Fruit fly (Drosophila melanogaster): ENCODE data around the gene Kpc1.

Gene Kpc1

DNA sequence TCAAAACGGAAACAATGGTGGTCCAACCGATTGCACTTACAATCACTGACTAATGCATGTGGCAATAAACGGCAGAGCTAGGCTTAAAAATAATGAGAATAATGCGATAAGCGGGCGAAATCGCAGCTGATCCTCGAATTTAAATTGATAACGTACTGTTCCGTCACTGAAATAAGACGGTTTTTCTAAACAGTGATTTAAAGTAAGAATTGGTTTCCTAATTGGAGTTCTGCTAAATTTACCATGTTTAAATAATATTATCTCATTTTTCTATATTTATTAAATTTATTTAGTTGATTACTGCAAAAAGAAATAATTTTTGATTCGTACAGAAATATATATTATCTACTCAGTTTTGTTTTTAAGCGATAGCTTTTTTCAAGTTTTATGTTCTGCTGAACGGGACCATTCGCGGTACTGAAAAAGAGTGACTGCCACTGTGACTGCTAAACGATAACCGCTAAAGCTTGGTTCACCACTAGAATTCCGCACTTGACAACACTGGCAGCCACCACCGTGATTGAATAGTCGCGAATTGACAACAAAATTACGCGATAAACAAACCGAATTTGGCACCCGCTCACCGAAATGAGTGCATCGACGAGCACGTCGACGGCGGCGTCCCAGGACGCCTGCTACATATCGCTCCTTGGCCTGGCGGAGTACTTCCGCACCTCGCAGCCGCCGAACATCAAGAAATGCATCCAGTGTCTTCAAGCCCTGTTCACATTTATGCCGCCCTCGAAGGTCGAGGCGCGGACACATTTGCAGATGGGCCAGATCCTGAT, 12.9 kb upstream of the Kpc1 start, which contains the start of the genes Spn88Eb and Mau2:
Gene Spn88Eb, minus strand, starts transcription at position 51 of the 788 bp plus-strand sequence.
Gene Mau2, plus strand, starts transcription at position 493 of the 788 bp plus-strand sequence.
- TF ChIP-seq ttk (optimal IDR thresholded peaks at IDR 0.05): no peak
- TF ChIP-seq h (optimal IDR thresholded peaks at IDR 0.05): no peak
- no peak for TF ChIP-seq Myc (optimal IDR thresholded peaks at IDR 0.05)
- TF ChIP-seq insv (optimal IDR thresholded peaks at IDR 0.05): no peak
- no peak for TF ChIP-seq psq (optimal IDR thresholded peaks at IDR 0.05)
- TF ChIP-seq Sin3A (optimal IDR thresholded peaks at IDR 0.05): no peak

DNA sequence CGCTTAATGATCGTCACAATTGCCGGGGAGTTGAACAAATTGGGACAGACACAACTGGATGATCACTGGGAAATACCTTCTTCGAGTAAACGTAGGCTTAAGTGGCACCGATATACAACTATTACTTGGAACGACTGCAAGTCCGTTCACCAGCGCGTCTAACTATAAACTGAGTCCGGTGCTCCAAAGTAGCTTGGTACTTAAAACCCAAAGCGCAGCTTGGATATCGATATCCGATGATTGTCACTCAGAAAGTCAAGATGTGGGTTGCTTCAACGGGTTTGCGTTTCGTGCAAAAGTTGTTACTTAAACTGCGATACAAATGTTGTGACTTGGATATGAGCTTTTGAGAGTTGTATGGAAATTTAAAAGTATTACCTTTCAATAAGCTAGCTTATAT, 10.3 kb upstream of the Kpc1 start, which contains the start of gene Spn88Ea:
Gene Spn88Ea, minus strand, starts transcription at position 175 of the 400 bp plus-strand sequence.
- TF ChIP-seq psq (optimal IDR thresholded peaks at IDR 0.05) (no peak), h (optimal IDR thresholded peaks at IDR 0.05) (no peak), insv (optimal IDR thresholded peaks at IDR 0.05) (no peak), Sin3A (optimal IDR thresholded peaks at IDR 0.05) (no peak), ttk (optimal IDR thresholded peaks at IDR 0.05) (no peak), Myc (optimal IDR thresholded peaks at IDR 0.05) (no peak)

dm6 chr3R:15205223-15205622, 9.2 kb upstream of the Kpc1 start:
- no peak for TF ChIP-seq psq (optimal IDR thresholded peaks at IDR 0.05)
- no peak for TF ChIP-seq Myc (optimal IDR thresholded peaks at IDR 0.05)
- TF ChIP-seq h (optimal IDR thresholded peaks at IDR 0.05): no peak
- no peak for TF ChIP-seq ttk (optimal IDR thresholded peaks at IDR 0.05)
- TF ChIP-seq insv (optimal IDR thresholded peaks at IDR 0.05): no peak
- TF ChIP-seq Sin3A (optimal IDR thresholded peaks at IDR 0.05): no peak

DNA sequence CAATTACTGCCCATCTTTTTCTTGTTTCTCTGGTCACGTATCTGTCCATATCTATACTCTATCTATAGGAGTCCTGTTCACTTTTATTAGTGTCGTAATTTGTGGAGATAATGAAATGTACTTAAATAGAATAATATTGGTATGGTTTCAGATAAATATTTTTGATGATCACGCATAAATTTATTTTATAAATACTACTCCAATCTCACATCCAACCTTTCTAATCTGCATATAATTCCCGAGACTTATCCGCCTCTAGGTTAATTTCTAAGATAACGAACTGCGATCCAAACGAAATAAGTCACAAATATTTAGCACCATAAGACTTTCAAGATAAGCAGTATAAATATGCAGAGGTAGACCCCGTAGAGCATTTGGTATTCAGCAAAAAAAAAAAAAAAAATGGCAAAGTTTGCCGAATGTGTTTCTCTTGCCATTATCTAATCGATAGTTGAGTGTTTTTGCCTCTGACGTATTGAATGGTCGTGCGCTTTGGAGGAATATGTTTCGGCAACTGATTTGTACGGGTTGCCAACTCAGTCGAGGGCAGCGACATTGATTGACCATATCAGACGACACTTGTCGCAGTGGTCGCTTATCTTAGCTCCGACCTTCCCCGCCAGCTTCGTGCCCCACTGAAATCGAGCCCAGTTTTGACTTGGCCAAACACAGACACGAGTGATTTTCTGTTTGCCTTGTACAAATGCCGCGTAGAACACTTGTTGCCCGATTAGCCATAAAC, 2.2 kb upstream of the Kpc1 start:
- TF ChIP-seq insv (optimal IDR thresholded peaks at IDR 0.05) (no peak), Sin3A (optimal IDR thresholded peaks at IDR 0.05) (no peak), h (optimal IDR thresholded peaks at IDR 0.05) (no peak), Myc (optimal IDR thresholded peaks at IDR 0.05) (no peak), psq (optimal IDR thresholded peaks at IDR 0.05) (no peak), ttk (optimal IDR thresholded peaks at IDR 0.05) (no peak)

dm6 chr3R:15197373-15197772, 1.4 kb upstream of the Kpc1 start:
- TF ChIP-seq psq (optimal IDR thresholded peaks at IDR 0.05): no peak
- TF ChIP-seq Sin3A (optimal IDR thresholded peaks at IDR 0.05): no peak
- no peak for TF ChIP-seq ttk (optimal IDR thresholded peaks at IDR 0.05)
- TF ChIP-seq h (optimal IDR thresholded peaks at IDR 0.05): no peak
- TF ChIP-seq Myc (optimal IDR thresholded peaks at IDR 0.05): no peak
- TF ChIP-seq insv (optimal IDR thresholded peaks at IDR 0.05): no peak

DNA sequence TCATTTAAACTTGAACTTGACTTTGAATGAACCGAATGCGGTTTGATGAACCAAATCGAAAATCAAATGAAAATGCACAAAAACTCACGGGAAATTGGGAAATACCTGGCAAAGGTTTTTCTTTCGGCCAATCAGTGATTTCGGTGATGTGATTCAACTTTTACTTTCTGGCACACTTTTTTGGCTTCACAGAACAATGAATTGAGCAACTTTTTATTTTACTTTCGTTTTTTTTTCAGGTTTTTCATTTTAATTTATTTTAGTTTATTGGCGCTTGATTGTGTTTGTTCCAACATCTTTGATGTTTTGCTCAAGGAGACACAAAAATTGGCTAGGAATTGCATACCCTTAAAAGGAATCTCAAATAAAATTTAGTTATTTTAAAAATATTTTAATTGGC, 14.5 kb downstream of the Kpc1 start, which contains the start of gene Mf:
Gene Mf, minus strand, starts transcription at position 44 of the 400 bp plus-strand sequence.
- TF ChIP-seq insv (optimal IDR thresholded peaks at IDR 0.05) (no peak), psq (optimal IDR thresholded peaks at IDR 0.05) (no peak), Myc (optimal IDR thresholded peaks at IDR 0.05) (no peak), h (optimal IDR thresholded peaks at IDR 0.05) (no peak), Sin3A (optimal IDR thresholded peaks at IDR 0.05) (no peak), ttk (optimal IDR thresholded peaks at IDR 0.05) (no peak)

- no peak for TF ChIP-seq insv (optimal IDR thresholded peaks at IDR 0.05)
- no peak for TF ChIP-seq Myc (optimal IDR thresholded peaks at IDR 0.05)
- no peak for TF ChIP-seq psq (optimal IDR thresholded peaks at IDR 0.05)
- TF ChIP-seq h (optimal IDR thresholded peaks at IDR 0.05): no peak
- no peak for TF ChIP-seq Sin3A (optimal IDR thresholded peaks at IDR 0.05)
Observed at dm6 chr3R:15177230-15177629, 18.8 kb downstream of the Kpc1 start.

- no peak for TF ChIP-seq psq (optimal IDR thresholded peaks at IDR 0.05)
- no peak for TF ChIP-seq Myc (optimal IDR thresholded peaks at IDR 0.05)
- TF ChIP-seq h (optimal IDR thresholded peaks at IDR 0.05): no peak
- no peak for TF ChIP-seq Sin3A (optimal IDR thresholded peaks at IDR 0.05)
- TF ChIP-seq ttk (optimal IDR thresholded peaks at IDR 0.05): no peak
- no peak for TF ChIP-seq insv (optimal IDR thresholded peaks at IDR 0.05)
Observed at dm6 chr3R:15149772-15150512, 46.1 kb downstream of the Kpc1 start, which contains the start of gene Gyc88E. Gene Gyc88E (plus strand): TSS chr3R:15150375.

- TF ChIP-seq Myc (optimal IDR thresholded peaks at IDR 0.05) (no peak), psq (optimal IDR thresholded peaks at IDR 0.05) (no peak), Sin3A (optimal IDR thresholded peaks at IDR 0.05) (no peak), h (optimal IDR thresholded peaks at IDR 0.05) (no peak), ttk (optimal IDR thresholded peaks at IDR 0.05) (no peak), insv (optimal IDR thresholded peaks at IDR 0.05) (no peak)
Observed at dm6 chr3R:15148562-15148961, 47.4 kb downstream of the Kpc1 start.

DNA sequence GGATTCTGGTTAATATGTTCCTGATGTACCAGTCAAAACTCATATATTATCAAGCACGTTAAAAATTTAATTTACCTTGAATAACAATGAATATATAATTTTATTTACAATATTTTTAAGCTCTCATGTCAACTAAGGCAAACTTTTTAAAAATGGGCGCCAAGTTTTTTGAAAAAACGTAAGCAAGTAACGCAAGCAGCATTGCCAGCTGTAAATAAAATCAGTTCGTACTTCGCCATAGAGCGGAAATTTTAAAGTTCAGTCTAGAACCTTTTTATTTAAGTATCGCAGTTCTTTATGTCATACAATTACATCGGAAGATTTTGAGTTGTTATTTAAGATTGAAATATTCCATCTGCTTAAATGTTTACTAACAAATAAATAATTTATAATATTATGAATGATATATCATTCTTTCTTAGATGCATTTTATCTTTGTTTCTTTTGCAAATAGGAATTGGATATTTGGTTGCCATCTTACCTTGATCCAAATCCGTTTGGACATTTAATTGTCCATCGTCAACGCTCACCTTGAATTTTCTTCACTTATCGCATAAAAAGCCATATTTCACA, 48.1 kb downstream of the Kpc1 start:
- TF ChIP-seq Sin3A (optimal IDR thresholded peaks at IDR 0.05) (no peak), h (optimal IDR thresholded peaks at IDR 0.05) (no peak), Myc (optimal IDR thresholded peaks at IDR 0.05) (no peak), insv (optimal IDR thresholded peaks at IDR 0.05) (no peak), ttk (optimal IDR thresholded peaks at IDR 0.05) (no peak)

dm6 chr3R:15147038-15147744, 48.8 kb downstream of the Kpc1 start, which contains the start of gene Glys:
Gene Glys (minus strand): TSS chr3R:15147531.
- TF ChIP-seq ttk (optimal IDR thresholded peaks at IDR 0.05) (no peak), Sin3A (optimal IDR thresholded peaks at IDR 0.05) (no peak), psq (optimal IDR thresholded peaks at IDR 0.05) (no peak), Myc (optimal IDR thresholded peaks at IDR 0.05) (no peak)
